Fruit fly (Drosophila melanogaster) whole organism, wandering third instar larva: ENCODE results near the gene CG14797.

Source experiments
- CG32264 ChIP-seq: fragments of 200-800 bp; sonication (Bioruptor generic); optimal IDR thresholded peaks from 2 replicates; lab custom pipeline; 2016; ENCODE audit warnings: missing biosample characterization, missing genetic modification characterization
- Hnf4 ChIP-seq: fragments of 200-800 bp; sonication (Bioruptor generic); optimal IDR thresholded peaks from 2 replicates; lab custom pipeline; 2016; ENCODE audit warnings: missing biosample characterization, mild to moderate bottlenecking, missing genetic modification characterization
- Hr78 ChIP-seq: fragments of >200 bp; optimal IDR thresholded peaks from 2 replicates; lab custom pipeline; 2017; ENCODE audit warnings: missing biosample characterization, missing genetic modification characterization
- Sp1 ChIP-seq: fragments of 200-800 bp; sonication (Bioruptor generic); optimal IDR thresholded peaks from 3 replicates; lab custom pipeline; 2019; ENCODE audit warnings: missing biosample characterization, mild to moderate bottlenecking, missing genetic modification characterization, moderate library complexity
- fru ChIP-seq: fragments of 200-800 bp; sonication (Bioruptor generic); optimal IDR thresholded peaks from 3 replicates; lab custom pipeline; 2016; ENCODE audit warnings: missing biosample characterization, mild to moderate bottlenecking, missing genetic modification characterization
- h ChIP-seq: fragments of 200-800 bp; sonication (Bioruptor generic); optimal IDR thresholded peaks from 3 replicates; lab custom pipeline; 2016; ENCODE audit warnings: missing biosample characterization, mild to moderate bottlenecking, missing genetic modification characterization
- psq ChIP-seq: fragments of 200-800 bp; sonication (Bioruptor generic); optimal IDR thresholded peaks from 3 replicates; lab custom pipeline; 2017; ENCODE audit warnings: missing biosample characterization, mild to moderate bottlenecking, missing genetic modification characterization, moderate library complexity

DNA sequence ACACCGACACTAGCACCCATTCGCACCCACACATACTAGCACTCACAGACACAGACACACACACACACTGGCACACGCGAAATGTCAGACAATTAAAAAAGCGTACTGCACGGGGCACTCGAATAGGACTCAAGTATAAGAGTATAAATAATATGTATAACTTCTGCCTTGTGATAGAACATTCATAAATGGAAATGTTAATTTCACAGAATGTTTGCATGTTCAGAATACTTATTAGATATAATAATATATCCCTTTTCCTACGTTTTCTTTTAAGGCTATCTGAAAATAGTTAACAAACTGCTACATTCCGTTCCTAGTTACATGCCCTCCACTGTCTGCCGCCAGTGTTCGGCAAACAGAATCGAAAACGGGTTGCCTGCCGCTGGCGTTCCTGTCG is 24.6 kb downstream of the CG14797 start:
- TF ChIP-seq Hr78 (no peak), h (GFP tag; lab: Kevin White, UChicago) (no peak), CG32264 (GFP tag; lab: Kevin White, UChicago) (no peak), psq (GFP tag; lab: Kevin White, UChicago) (no peak), Sp1 (GFP tag; lab: Kevin White, UChicago) (peak; percentile 3), Hnf4 (GFP tag; lab: Kevin White, UChicago) (no peak), fru (GFP tag; lab: Kevin White, UChicago) (peak; percentile 51)
